Worm (Caenorhabditis elegans) whole organism, L4 larva: ENCODE results near the gene Y24D9A.7.

Source experiments
- ama-1 ChIP-seq: fragments of 150-350 bp; optimal IDR thresholded peaks from 2 replicates; lab custom pipeline; 2014; ENCODE audit warnings: inconsistent platforms, mixed read lengths
- fkh-10 ChIP-seq: fragments of 150-350 bp; optimal IDR thresholded peaks from 2 replicates; lab custom pipeline; 2014; ENCODE audit warnings: missing biosample characterization, missing genetic modification reagents, missing genetic modification characterization
- nhr-6 ChIP-seq: fragments of 150-350 bp; optimal IDR thresholded peaks from 2 replicates; lab custom pipeline; 2014; ENCODE audit warnings: missing biosample characterization, missing genetic modification characterization
- php-3 ChIP-seq: fragments of 200-800 bp; sonication (Bioruptor generic); IDR thresholded peaks from 2 replicates; pipeline ENCODE4 v1.3.6; 2022; ENCODE audit warnings: missing genetic modification reagents, missing genetic modification characterization, missing compliant biosample characterization
- pqm-1 ChIP-seq: sonication (generic microtip); optimal IDR thresholded peaks from 2 replicates; lab custom pipeline; 2017; ENCODE audit warnings: missing biosample characterization, missing genetic modification characterization

- no peak for TF ChIP-seq fkh-10
- no peak for TF ChIP-seq pqm-1
- no peak for TF ChIP-seq nhr-6 (tag; lab: Kevin White, UChicago)
- TF ChIP-seq ama-1 (lab: Kevin White, UChicago), result no peak
- TF ChIP-seq php-3 (GFP tag; lab: Robert Waterston, UW), result no peak
These were observed 5.4 kb downstream of the Y24D9A.7 start for ce11 chrIV:4399418-4400136.
